Worm (Caenorhabditis elegans): ENCODE measurements around the gene srw-19.
"Not testable (repeated sequence)": the region's sequence is repeated elsewhere in the genome, so short reads cannot be mapped to it uniquely, and the experiment has no call there.

The srw-19 gene

ce11 chrV:15281279-15281949 is at the start of gene srw-19, which contains the start of gene srx-51:
Gene srw-19, minus strand, starts transcription at chrV:15281379.
Gene srx-51, plus strand, starts transcription at chrV:15281899.
- no peak for TF ChIP-seq unc-62 (GFP tag; optimal IDR thresholded peaks at IDR 0.05)

- TF ChIP-seq unc-62 (GFP tag; optimal IDR thresholded peaks at IDR 0.05): no peak
These were observed 49.1 kb upstream of the srw-19 start, which contains the start of gene srh-295 for ce11 chrV:15330314-15330713. Gene srh-295, plus strand, starts transcription at chrV:15330614.

- TF ChIP-seq unc-62 (GFP tag; optimal IDR thresholded peaks at IDR 0.05): no peak
These were observed 46.7 kb upstream of the srw-19 start, which contains the start of gene ZK1037.6 for ce11 chrV:15327745-15328447. Gene ZK1037.6, minus strand, starts transcription at chrV:15327795.

ce11 chrV:15323417-15323816 is 42.2 kb upstream of the srw-19 start:
- no peak for TF ChIP-seq unc-62 (GFP tag; optimal IDR thresholded peaks at IDR 0.05)

- not testable (repeated sequence) for TF ChIP-seq unc-62 (GFP tag; optimal IDR thresholded peaks at IDR 0.05)
These were observed 41.5 kb upstream of the srw-19 start, which contains the start of gene nhr-247 for ce11 chrV:15322653-15323052. Gene nhr-247, plus strand, starts transcription at chrV:15322982.

- TF ChIP-seq unc-62 (GFP tag; optimal IDR thresholded peaks at IDR 0.05): no peak
These were observed 37.5 kb upstream of the srw-19 start, which contains the start of gene nhr-291 for ce11 chrV:15318638-15319037. Gene nhr-291, plus strand, starts transcription at chrV:15318961.

- TF ChIP-seq unc-62 (GFP tag; optimal IDR thresholded peaks at IDR 0.05): no peak
These were observed 34.8 kb upstream of the srw-19 start, which contains the start of the genes srt-22 and nhr-246 for ce11 chrV:15315827-15316527. Gene srt-22, minus strand, starts transcription at chrV:15315927. Gene nhr-246, plus strand, starts transcription at chrV:15316477.

ce11 chrV:15313529-15313928 is 32.4 kb upstream of the srw-19 start:
- no peak for TF ChIP-seq unc-62 (GFP tag; optimal IDR thresholded peaks at IDR 0.05)

- no peak for TF ChIP-seq unc-62 (GFP tag; optimal IDR thresholded peaks at IDR 0.05)
These were observed 29.6 kb upstream of the srw-19 start, which contains the start of gene irld-62 for ce11 chrV:15310780-15311179. Gene irld-62, plus strand, starts transcription at chrV:15311080.

- no peak for TF ChIP-seq unc-62 (GFP tag; optimal IDR thresholded peaks at IDR 0.05)
These were observed 27.8 kb upstream of the srw-19 start, which contains the start of gene srz-10 for ce11 chrV:15309011-15309410. Gene srz-10, minus strand, starts transcription at chrV:15309098.

ce11 chrV:15306745-15307144 is 25.6 kb upstream of the srw-19 start, which contains the start of gene T26H8.4:
Gene T26H8.4, minus strand, starts transcription at chrV:15306845.
- no peak for TF ChIP-seq unc-62 (GFP tag; optimal IDR thresholded peaks at IDR 0.05)

ce11 chrV:15305502-15305901 is 24.3 kb upstream of the srw-19 start, which contains the start of gene T26H8.5:
Gene T26H8.5, minus strand, starts transcription at chrV:15305602.
- TF ChIP-seq unc-62 (GFP tag; optimal IDR thresholded peaks at IDR 0.05): no peak

ce11 chrV:15303625-15304024 is 22.4 kb upstream of the srw-19 start, which contains the start of gene srx-48:
Gene srx-48, minus strand, starts transcription at chrV:15303725.
- no peak for TF ChIP-seq unc-62 (GFP tag; optimal IDR thresholded peaks at IDR 0.05)

ce11 chrV:15298597-15298996 is 17.4 kb upstream of the srw-19 start, which contains the start of gene cpr-3:
Gene cpr-3, minus strand, starts transcription at chrV:15298700.
- no peak for TF ChIP-seq unc-62 (GFP tag; optimal IDR thresholded peaks at IDR 0.05)

ce11 chrV:15293865-15294264 is 12.7 kb upstream of the srw-19 start, which contains the start of gene str-96:
Gene str-96, minus strand, starts transcription at chrV:15293965.
- no peak for TF ChIP-seq unc-62 (GFP tag; optimal IDR thresholded peaks at IDR 0.05)

ce11 chrV:15290995-15291394 is 9.8 kb upstream of the srw-19 start, which contains the start of gene cyp-34A2:
Gene cyp-34A2, minus strand, starts transcription at chrV:15291095.
- no peak for TF ChIP-seq unc-62 (GFP tag; optimal IDR thresholded peaks at IDR 0.05)

All from whole organism, dauer.